Worm (Caenorhabditis elegans) whole organism, early embryonic: ENCODE results near the gene abcf-3.

Source experiments
- B0310.2 ChIP-seq: sonication (generic microtip); optimal IDR thresholded peaks from 2 replicates; lab custom pipeline; 2016; ENCODE audit warnings: mild to moderate bottlenecking, missing genetic modification characterization, missing compliant biosample characterization
- F13C5.2 ChIP-seq: sonication (generic microtip); optimal IDR thresholded peaks from 2 replicates; lab custom pipeline; 2017; ENCODE audit warnings: mild to moderate bottlenecking, missing genetic modification characterization, inconsistent platforms, missing compliant biosample characterization
- aly-1 ChIP-seq: sonication (generic microtip); optimal IDR thresholded peaks from 2 replicates; lab custom pipeline; 2016; ENCODE audit warnings: missing genetic modification characterization, missing compliant biosample characterization
- ama-1 ChIP-seq: fragments of 150-350 bp; optimal IDR thresholded peaks from 2 replicates; lab custom pipeline; 2014
- ceh-13 ChIP-seq: fragments of 200-800 bp; sonication (Bioruptor generic); optimal IDR thresholded peaks from 2 replicates; lab custom pipeline; 2018; ENCODE audit warnings: mild to moderate bottlenecking, missing genetic modification characterization, missing compliant biosample characterization
- ceh-36 ChIP-seq: sonication (generic microtip); optimal IDR thresholded peaks from 2 replicates; lab custom pipeline; 2016; ENCODE audit warnings: missing genetic modification characterization, inconsistent platforms, missing compliant biosample characterization
- ets-7 ChIP-seq: sonication (generic microtip); optimal IDR thresholded peaks from 2 replicates; lab custom pipeline; 2016; ENCODE audit warnings: missing genotype, missing genetic modification characterization, missing compliant biosample characterization
- flt-1 ChIP-seq: fragments of 200-800 bp; sonication (Bioruptor generic); IDR thresholded peaks from 2 replicates; pipeline ENCODE4 v1.3.6; 2022; ENCODE audit warnings: missing genetic modification characterization, missing compliant biosample characterization
- hmbx-1 ChIP-seq: sonication (generic microtip); optimal IDR thresholded peaks from 2 replicates; lab custom pipeline; 2016; ENCODE audit warnings: mild to moderate bottlenecking, missing genetic modification characterization, missing compliant biosample characterization
- hmg-4 ChIP-seq: fragments of 200-800 bp; sonication (Bioruptor generic); optimal IDR thresholded peaks from 2 replicates; lab custom pipeline; 2018; ENCODE audit warnings: mild to moderate bottlenecking, missing genetic modification characterization, missing compliant biosample characterization
- hnd-1 ChIP-seq: sonication (generic microtip); optimal IDR thresholded peaks from 2 replicates; lab custom pipeline; 2016; ENCODE audit warnings: missing genetic modification characterization, missing compliant biosample characterization
- pes-1 ChIP-seq: fragments of 200-800 bp; sonication (Bioruptor generic); IDR thresholded peaks from 2 replicates; pipeline ENCODE4 v1.3.6; 2022; ENCODE audit warnings: missing genetic modification reagents, missing genetic modification characterization, missing compliant biosample characterization
- scrt-1 ChIP-seq: fragments of 200-800 bp; sonication (Bioruptor generic); IDR thresholded peaks from 2 replicates; pipeline ENCODE4 v1.3.6; 2022; ENCODE audit warnings: missing genetic modification characterization, missing compliant biosample characterization
- sea-1 ChIP-seq: fragments of 200-800 bp; sonication (Bioruptor generic); conservative IDR thresholded peaks from 2 replicates; pipeline ENCODE4 v1.3.6; 2022; ENCODE audit warnings: missing genetic modification characterization, missing compliant biosample characterization
- tbx-11 ChIP-seq: fragments of 200-800 bp; sonication (Bioruptor generic); IDR thresholded peaks from 2 replicates; pipeline ENCODE4 v1.3.6; 2022; ENCODE audit warnings: missing genetic modification characterization, missing compliant biosample characterization
- tbx-37 ChIP-seq: fragments of 200-800 bp; sonication (Bioruptor generic); conservative IDR thresholded peaks from 2 replicates; pipeline ENCODE4 v1.3.6; 2022; ENCODE audit warnings: missing genetic modification reagents, missing genetic modification characterization, missing compliant biosample characterization
- tra-4 ChIP-seq: sonication (generic microtip); optimal IDR thresholded peaks from 2 replicates; lab custom pipeline; 2017; ENCODE audit warnings: missing genetic modification characterization, missing compliant biosample characterization

Gene abcf-3

ce11 chrIII:6146797-6147196 lies 26.4 kb upstream of the abcf-3 start:
- TF ChIP-seq ama-1 (lab: Kevin White, UChicago): no peak
- no peak for TF ChIP-seq sea-1 (GFP tag; lab: Robert Waterston, UW)
- no peak for TF ChIP-seq ets-7 (tag; lab: Kevin White, UChicago)
- no peak for TF ChIP-seq hmg-4 (GFP tag; lab: Kevin White, UChicago)
- TF ChIP-seq tra-4 (tag; lab: Kevin White, UChicago): no peak
- no peak for TF ChIP-seq hnd-1 (tag; lab: Kevin White, UChicago)
- TF ChIP-seq hmbx-1 (tag; lab: Kevin White, UChicago): no peak
- no peak for TF ChIP-seq flt-1
- no peak for TF ChIP-seq pes-1 (GFP tag; lab: Robert Waterston, UW)
- no peak for TF ChIP-seq B0310.2 (tag; lab: Kevin White, UChicago)
- no peak for TF ChIP-seq tbx-11 (GFP tag; lab: Robert Waterston, UW)
- no peak for TF ChIP-seq tbx-37 (GFP tag; lab: Robert Waterston, UW)
- no peak for TF ChIP-seq scrt-1
- no peak for TF ChIP-seq F13C5.2 (tag; lab: Kevin White, UChicago)
- TF ChIP-seq ceh-13 (GFP tag; lab: Kevin White, UChicago): no peak

DNA sequence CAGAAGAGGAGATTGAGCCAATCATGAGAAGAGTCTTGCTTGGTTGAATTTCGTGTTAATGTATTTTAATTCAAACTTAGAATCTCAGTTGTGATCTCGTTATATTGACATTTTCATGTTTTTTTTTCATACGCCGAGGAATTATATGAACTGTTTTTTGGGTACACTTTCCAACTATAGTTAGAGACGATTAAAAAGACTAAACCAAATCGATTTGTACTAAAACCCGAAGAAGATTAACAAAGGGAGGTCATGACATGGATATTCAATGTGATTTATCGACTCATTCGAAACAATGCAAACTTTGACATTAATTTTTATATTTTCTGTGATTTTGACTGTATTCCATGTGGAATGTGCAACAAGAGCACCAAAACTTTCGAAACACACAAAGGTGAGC lies 25.3 kb upstream of the abcf-3 start, which contains the start of gene Y42G9A.2:
Y42G9A.2 (plus strand) TSS at position 284 of the 400 bp plus-strand sequence.
- TF ChIP-seq B0310.2 (tag; lab: Kevin White, UChicago) (no peak), sea-1 (GFP tag; lab: Robert Waterston, UW) (no peak)

DNA sequence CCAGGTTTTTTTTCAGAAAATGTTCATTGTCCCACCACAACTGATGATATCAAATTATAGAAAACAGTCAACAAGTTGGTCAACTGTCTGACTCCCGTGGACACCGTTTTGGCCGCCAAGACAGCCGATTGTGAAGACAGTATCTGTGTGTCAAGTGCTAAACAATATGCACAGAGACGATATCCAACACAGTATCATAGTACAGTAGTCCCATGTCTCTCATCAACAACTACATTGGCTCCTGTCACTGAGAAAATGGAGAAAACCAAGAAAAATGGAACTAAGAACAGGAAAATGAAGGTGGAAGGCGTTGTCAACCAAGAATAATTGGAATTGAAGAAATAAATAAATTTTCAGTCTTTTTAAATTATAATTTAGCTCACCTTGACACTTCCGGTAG lies 24.5 kb upstream of the abcf-3 start:
- TF ChIP-seq tra-4 (tag; lab: Kevin White, UChicago) (no peak), F13C5.2 (tag; lab: Kevin White, UChicago) (no peak), hmbx-1 (tag; lab: Kevin White, UChicago) (no peak), flt-1 (no peak), ets-7 (tag; lab: Kevin White, UChicago) (no peak), hnd-1 (tag; lab: Kevin White, UChicago) (no peak), B0310.2 (tag; lab: Kevin White, UChicago) (no peak), sea-1 (GFP tag; lab: Robert Waterston, UW) (no peak), hmg-4 (GFP tag; lab: Kevin White, UChicago) (no peak), ceh-36 (tag; lab: Kevin White, UChicago) (no peak), aly-1 (tag; lab: Kevin White, UChicago) (no peak), tbx-11 (GFP tag; lab: Robert Waterston, UW) (no peak), tbx-37 (GFP tag; lab: Robert Waterston, UW) (no peak), ceh-13 (GFP tag; lab: Kevin White, UChicago) (no peak), scrt-1 (no peak), pes-1 (GFP tag; lab: Robert Waterston, UW) (no peak)

ce11 chrIII:6149467-6150072 lies 23.6 kb upstream of the abcf-3 start, which contains the start of the genes wht-7 and Y42G9A.1:
Gene wht-7 (minus strand): TSS chrIII:6149597.
Gene Y42G9A.1 (plus strand): TSS chrIII:6149961.
- TF ChIP-seq ets-7 (tag; lab: Kevin White, UChicago): no peak
- no peak for TF ChIP-seq hnd-1 (tag; lab: Kevin White, UChicago)
- TF ChIP-seq ceh-36 (tag; lab: Kevin White, UChicago): no peak
- no peak for TF ChIP-seq tra-4 (tag; lab: Kevin White, UChicago)
- no peak for TF ChIP-seq sea-1 (GFP tag; lab: Robert Waterston, UW)
- TF ChIP-seq ceh-13 (GFP tag; lab: Kevin White, UChicago): no peak
- TF ChIP-seq pes-1 (GFP tag; lab: Robert Waterston, UW): no peak

DNA sequence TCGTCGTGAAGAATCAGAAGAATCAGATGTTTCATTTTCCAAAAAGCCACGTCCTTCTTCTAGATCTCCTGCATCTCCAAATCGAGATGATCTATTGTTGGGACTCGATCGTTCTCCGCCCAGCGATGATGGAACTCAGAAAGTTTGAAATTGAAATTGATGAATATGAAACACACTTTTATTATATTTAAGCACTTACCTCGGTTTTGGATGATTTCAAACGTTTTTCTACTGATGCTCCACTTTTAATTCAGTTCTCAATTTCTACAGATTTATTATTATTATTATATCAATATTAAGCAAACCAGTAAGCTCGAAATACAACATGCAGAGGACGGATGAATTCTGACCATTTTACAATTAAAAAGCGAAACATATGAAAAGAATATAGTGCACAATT lies 18.6 kb upstream of the abcf-3 start:
- TF ChIP-seq sea-1 (GFP tag; lab: Robert Waterston, UW): no peak
- no peak for TF ChIP-seq ceh-13 (GFP tag; lab: Kevin White, UChicago)
- TF ChIP-seq scrt-1: no peak
- no peak for TF ChIP-seq tbx-37 (GFP tag; lab: Robert Waterston, UW)
- no peak for TF ChIP-seq pes-1 (GFP tag; lab: Robert Waterston, UW)
- TF ChIP-seq B0310.2 (tag; lab: Kevin White, UChicago): no peak
- no peak for TF ChIP-seq flt-1
- no peak for TF ChIP-seq hmg-4 (GFP tag; lab: Kevin White, UChicago)
- TF ChIP-seq aly-1 (tag; lab: Kevin White, UChicago): no peak
- no peak for TF ChIP-seq F13C5.2 (tag; lab: Kevin White, UChicago)
- no peak for TF ChIP-seq ama-1 (lab: Kevin White, UChicago)
- no peak for TF ChIP-seq tbx-11 (GFP tag; lab: Robert Waterston, UW)
- no peak for TF ChIP-seq hmbx-1 (tag; lab: Kevin White, UChicago)
- TF ChIP-seq ceh-36 (tag; lab: Kevin White, UChicago): no peak

ce11 chrIII:6155787-6156186 lies 17.4 kb upstream of the abcf-3 start:
- TF ChIP-seq hmg-4 (GFP tag; lab: Kevin White, UChicago): no peak
- no peak for TF ChIP-seq ceh-13 (GFP tag; lab: Kevin White, UChicago)
- TF ChIP-seq B0310.2 (tag; lab: Kevin White, UChicago): no peak
- TF ChIP-seq hmbx-1 (tag; lab: Kevin White, UChicago): no peak
- no peak for TF ChIP-seq flt-1
- no peak for TF ChIP-seq hnd-1 (tag; lab: Kevin White, UChicago)

DNA sequence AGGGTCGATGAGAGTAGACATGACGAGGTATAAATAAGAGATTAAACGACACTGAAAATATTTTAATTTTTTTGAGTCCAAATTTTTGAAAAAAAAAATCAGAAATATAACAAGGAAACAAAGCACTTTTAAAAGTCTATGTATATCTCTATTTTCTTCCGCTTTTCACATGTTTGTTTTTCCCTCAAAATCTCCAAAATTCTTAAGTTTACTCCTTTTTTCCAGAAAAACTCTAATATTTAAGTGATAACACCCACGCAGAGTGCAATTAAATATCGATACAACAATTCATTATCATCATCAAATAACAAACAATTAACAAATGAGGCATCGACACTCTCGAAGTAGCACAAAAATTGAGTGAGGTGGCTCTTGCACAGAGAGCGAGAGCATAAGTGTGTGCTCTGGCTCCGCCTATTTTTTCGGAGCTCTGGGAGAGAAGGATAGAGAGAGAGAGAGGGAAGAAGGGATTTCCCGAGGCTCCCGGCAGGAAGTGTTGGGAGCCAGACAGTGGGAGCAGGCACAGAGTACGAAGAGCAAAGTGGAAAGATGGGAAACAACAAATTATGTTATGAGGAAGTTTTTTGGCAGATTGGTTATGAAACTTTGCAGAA lies 15.4 kb upstream of the abcf-3 start, which contains the start of gene anmt-2:
anmt-2 (minus strand) TSS at position 51 of the 614 bp plus-strand sequence.
- TF ChIP-seq sea-1 (GFP tag; lab: Robert Waterston, UW): no peak
- TF ChIP-seq scrt-1: no peak
